Worm (Caenorhabditis elegans) whole organism, young adult: ENCODE measurements around the gene C40A11.2.

Experiments
- Y79H2A.3 ChIP-seq: fragments of 200-800 bp; sonication (Bioruptor generic); conservative IDR thresholded peaks from 2 replicates; pipeline ENCODE4 v1.3.6; 2022; ENCODE audit warnings: missing genetic modification reagents, missing genetic modification characterization, missing compliant biosample characterization
- aptf-2 ChIP-seq: fragments of 200-800 bp; sonication (Bioruptor generic); conservative IDR thresholded peaks from 2 replicates; pipeline ENCODE4 v1.3.6; 2022; ENCODE audit warnings: missing genetic modification reagents, missing genetic modification characterization, missing compliant biosample characterization
- ceh-100 ChIP-seq: fragments of 200-800 bp; sonication (Bioruptor generic); IDR thresholded peaks from 2 replicates; pipeline ENCODE4 v1.3.6; 2022; ENCODE audit warnings: missing genetic modification reagents, missing genetic modification characterization, missing compliant biosample characterization
- sea-2 ChIP-seq: fragments of 200-800 bp; sonication (Bioruptor generic); IDR thresholded peaks from 2 replicates; pipeline ENCODE4 v1.3.6; 2022; ENCODE audit warnings: missing genetic modification characterization, missing compliant biosample characterization
- snpc-4 ChIP-seq, 5 experiments: fragments of 150-350 bp in 1 of 5; sonication (generic microtip) in 4 of 5; optimal IDR thresholded peaks; 2 replicates each; lab custom pipeline; 2014 to 2018; ENCODE audit warnings: missing genetic modification characterization in 5 of 5, missing biosample characterization in 3 of 5, antibody characterized with exemption in 2 of 5, mild to moderate bottlenecking in 2 of 5, missing compliant biosample characterization in 2 of 5, missing genotype in 2 of 5, moderate library complexity in 2 of 5, missing genetic modification reagents in 1 of 5
- sptf-2 ChIP-seq: fragments of 200-800 bp; sonication (Bioruptor generic); optimal IDR thresholded peaks from 2 replicates; lab custom pipeline; 2018; ENCODE audit warnings: mild to moderate bottlenecking, missing genetic modification characterization, missing compliant biosample characterization

DNA sequence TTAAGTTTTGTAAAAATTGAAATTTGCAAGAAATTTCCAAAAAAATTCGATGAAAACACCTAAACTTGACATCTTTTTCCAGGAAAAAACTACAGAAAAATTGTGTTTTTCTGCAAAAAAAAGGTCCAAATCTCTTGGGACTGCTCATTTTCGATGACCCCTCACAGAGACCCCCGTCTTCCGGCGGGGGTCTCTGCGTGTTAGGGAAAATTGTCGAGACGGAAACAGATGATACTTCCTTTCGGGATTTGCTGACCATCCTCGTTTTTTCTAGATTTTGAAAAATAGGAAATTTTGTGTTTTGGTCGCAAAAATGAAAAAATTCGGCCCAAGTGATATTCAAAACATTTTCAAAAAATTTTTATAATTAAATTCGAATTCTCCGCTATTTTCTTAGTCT is 44.6 kb downstream of the C40A11.2 start:
- TF ChIP-seq aptf-2 (GFP tag; lab: Robert Waterston, UW) (no peak), sea-2 (GFP tag; lab: Robert Waterston, UW) (no peak), Y79H2A.3 (GFP tag; lab: Robert Waterston, UW) (no peak), snpc-4 (GFP tag; optimal IDR thresholded peaks at IDR 0.05; lab: Kevin White, UChicago) (no peak), snpc-4 (tag; optimal IDR thresholded peaks at IDR 0.05; lab: Kevin White, UChicago) (no peak), sptf-2 (GFP tag; lab: Kevin White, UChicago) (no peak), ceh-100 (no peak)
